Worm (Caenorhabditis elegans) whole organism, dauer: ENCODE results near the gene F14D2.15.

ENCODE experiments used
- unc-62 ChIP-seq: sonication (generic microtip); optimal IDR thresholded peaks from 2 replicates; lab custom pipeline; 2017; ENCODE audit warnings: missing biosample characterization, missing genetic modification reagents, missing genetic modification characterization

Gene F14D2.15

DNA sequence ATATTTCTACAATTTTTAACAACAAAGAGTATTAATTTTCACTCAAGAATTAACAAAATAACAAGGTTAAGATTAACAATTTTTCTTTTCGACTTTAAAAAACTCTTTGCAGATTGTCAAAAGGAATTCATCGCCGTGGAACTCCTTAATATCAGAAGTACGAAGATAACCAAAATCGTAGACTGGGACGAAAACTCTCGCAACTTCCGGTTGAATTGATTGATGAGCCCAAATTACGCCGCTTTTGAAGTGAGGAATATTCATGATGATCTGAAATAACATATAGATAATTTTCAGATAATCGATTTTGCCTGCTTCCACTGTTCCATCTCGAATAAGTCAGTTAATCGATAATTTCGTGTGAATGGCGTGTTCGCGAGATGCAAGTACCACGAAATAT lies at the start of gene F14D2.15:
Gene F14D2.15 (minus strand): TSS at position 101 of the 400 bp plus-strand sequence.
- TF ChIP-seq unc-62 (GFP tag; lab: Kevin White, UChicago) = no peak

- no peak for TF ChIP-seq unc-62 (GFP tag; lab: Kevin White, UChicago)
Measured at ce11 chrII:3387503-3387902, 43.9 kb upstream of the F14D2.15 start, which contains the start of gene T06D4.6. Gene T06D4.6, minus strand, starts transcription at chrII:3387603.

- TF ChIP-seq unc-62 (GFP tag; lab: Kevin White, UChicago) = no peak
Measured at ce11 chrII:3385736-3386135, 42.1 kb upstream of the F14D2.15 start, which contains the start of gene T06D4.2. Gene T06D4.2, minus strand, starts transcription at chrII:3385905.

DNA sequence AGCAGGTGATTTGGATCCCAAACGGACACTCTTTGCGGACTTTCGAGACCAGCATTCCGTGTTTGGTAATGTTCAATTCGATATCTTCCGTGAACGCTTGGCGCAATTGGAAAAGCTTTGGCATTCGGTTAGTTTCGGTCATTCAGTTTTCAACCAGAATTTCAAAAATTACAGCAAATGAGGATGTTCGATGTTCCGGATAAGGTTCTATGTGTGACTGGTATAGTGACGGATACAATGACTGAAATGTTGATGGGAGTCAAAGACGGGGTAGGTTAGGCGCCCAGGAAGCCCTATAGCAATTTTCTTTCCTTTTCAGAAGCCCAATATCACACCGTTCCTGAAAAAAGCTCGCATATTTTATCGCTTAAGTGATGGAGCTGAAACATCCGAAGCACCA lies 39.5 kb upstream of the F14D2.15 start:
- no peak for TF ChIP-seq unc-62 (GFP tag; lab: Kevin White, UChicago)

- TF ChIP-seq unc-62 (GFP tag; lab: Kevin White, UChicago) = no peak
Measured at ce11 chrII:3381510-3381909, 37.9 kb upstream of the F14D2.15 start, which contains the start of gene T06D4.1. Gene T06D4.1, plus strand, starts transcription at chrII:3381830.

DNA sequence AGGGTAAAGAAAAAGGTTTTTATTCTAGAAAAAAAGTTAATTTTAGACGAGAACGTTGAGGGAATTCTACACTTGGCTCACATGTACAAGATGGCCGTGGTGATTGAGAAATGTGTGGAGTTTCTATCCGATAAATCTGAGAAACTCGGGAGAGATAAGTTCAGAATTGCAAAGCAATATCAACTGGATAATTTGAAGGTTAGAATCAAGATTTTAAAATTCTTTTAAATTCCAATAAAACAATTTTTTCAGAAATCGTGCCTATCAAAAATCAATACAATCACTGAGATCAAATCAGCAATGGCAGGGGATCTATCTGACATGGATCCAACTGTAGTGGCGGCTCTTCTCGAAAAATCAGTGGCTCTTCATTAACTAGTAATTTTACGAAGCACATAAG lies 34.7 kb upstream of the F14D2.15 start, which contains the start of gene Y49F6C.2:
Gene Y49F6C.2 (plus strand): TSS at position 301 of the 400 bp plus-strand sequence.
- no peak for TF ChIP-seq unc-62 (GFP tag; lab: Kevin White, UChicago)

ce11 chrII:3376789-3377188 lies 33.2 kb upstream of the F14D2.15 start, which contains the start of gene bath-9:
Gene bath-9, plus strand, starts transcription at chrII:3377089.
- TF ChIP-seq unc-62 (GFP tag; lab: Kevin White, UChicago) = no peak

DNA sequence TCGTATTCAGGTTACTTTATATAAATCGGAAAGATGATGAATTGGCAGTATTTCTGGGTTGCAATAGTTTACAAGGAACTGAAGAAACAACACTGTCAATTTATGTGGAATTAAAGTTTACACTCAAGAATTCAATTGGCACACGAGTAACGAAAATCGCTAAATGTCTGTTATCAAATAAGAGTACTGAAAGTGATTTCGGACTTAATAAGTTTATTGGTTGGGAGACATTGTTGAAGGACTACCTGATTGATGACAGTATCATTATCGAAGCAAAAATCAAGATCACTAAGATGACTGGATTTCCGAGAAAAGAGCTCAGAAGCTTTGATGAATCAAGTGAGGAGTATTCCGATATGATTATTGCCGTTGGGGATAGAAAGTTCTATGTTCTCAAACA lies 31.7 kb upstream of the F14D2.15 start:
- no peak for TF ChIP-seq unc-62 (GFP tag; lab: Kevin White, UChicago)

- TF ChIP-seq unc-62 (GFP tag; lab: Kevin White, UChicago) = no peak
Measured at ce11 chrII:3374779-3375178, 31.2 kb upstream of the F14D2.15 start, which contains the start of gene bath-10. Gene bath-10, plus strand, starts transcription at chrII:3375079.

DNA sequence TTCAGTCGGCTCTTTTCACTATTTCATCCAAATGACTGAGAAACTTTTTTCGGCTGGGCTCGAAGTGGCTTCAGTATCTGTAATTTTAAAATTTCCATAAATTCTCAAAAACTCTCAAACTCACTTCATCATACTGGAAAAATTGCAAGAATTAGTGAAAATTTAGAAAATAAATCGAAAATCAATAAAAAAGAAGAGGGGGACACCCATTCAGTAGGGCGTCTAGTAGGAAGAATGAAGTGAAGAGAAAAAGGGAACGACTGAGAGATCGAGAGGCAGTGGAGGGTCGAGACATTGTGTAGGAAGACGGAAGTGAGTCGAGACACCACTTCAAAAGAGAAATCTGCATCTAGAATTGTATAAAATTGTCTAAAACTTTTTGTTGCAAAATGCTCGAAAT lies 30.3 kb upstream of the F14D2.15 start:
- no peak for TF ChIP-seq unc-62 (GFP tag; lab: Kevin White, UChicago)

DNA sequence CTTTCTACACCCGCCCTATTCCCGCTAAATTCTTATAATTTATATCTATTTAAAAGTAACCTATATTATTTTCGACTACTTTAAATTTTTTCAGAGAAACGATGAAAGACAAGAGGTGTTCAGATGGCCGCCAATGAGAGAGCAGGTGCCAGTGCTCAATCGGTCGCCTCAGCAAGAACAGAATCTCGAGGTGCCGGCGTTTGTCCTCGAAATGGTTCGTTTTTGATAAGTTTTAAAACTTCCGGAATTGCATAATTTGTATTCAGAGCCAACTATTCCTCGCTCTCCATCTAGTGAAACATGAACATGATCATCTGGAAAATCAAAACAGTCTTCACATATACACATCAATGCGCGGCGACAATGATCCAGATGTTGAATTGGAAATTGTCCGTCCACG lies 27.4 kb upstream of the F14D2.15 start, which contains the start of gene bath-23:
Gene bath-23 (plus strand): TSS at position 301 of the 400 bp plus-strand sequence.
- TF ChIP-seq unc-62 (GFP tag; lab: Kevin White, UChicago) = no peak

DNA sequence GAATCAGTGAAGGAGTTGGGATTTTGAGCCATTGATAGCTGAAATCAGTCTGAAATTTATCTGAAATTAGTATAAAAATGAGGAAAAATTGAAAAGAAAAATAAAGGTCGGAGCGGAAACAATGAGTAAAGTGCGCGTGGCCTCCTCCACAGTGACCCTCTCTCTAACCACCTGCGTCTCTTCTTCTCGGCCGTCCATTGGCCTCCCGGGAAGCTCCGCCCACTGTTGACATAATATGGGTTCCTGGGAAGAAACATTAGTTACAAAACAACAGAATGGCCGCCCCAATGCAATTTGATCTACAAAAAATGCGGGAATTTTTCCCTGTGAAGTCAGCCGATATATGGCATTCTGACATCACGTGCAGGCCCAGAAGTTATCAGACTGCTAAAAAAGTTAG lies 26.4 kb upstream of the F14D2.15 start, which contains the start of gene Y49F6C.8:
Gene Y49F6C.8 (minus strand): TSS at position 51 of the 400 bp plus-strand sequence.
- TF ChIP-seq unc-62 (GFP tag; lab: Kevin White, UChicago) = no peak

DNA sequence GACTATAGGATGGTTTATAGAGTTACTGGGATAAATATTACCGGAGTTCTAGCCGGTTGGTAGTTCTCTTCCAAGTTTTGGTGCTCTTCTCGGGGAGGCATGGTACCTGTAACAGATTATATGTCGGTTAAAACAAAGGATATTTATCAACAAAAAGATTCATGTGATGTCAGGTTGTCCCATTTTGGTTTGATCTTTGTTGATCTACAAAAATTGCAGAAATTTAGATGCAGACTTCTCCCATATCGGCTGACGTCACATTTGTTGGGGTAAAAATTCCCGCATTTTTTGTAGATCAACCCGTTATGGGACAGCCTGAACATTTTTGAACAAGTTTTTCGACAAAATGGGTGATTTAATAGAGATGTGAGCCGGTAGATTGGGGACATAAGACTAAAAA lies 24.5 kb upstream of the F14D2.15 start, which contains the start of gene Y49F6C.7:
Gene Y49F6C.7 (minus strand): TSS at position 101 of the 400 bp plus-strand sequence.
- TF ChIP-seq unc-62 (GFP tag; lab: Kevin White, UChicago) = no peak

- no peak for TF ChIP-seq unc-62 (GFP tag; lab: Kevin White, UChicago)
Measured at ce11 chrII:3367100-3367499, 23.5 kb upstream of the F14D2.15 start, which contains the start of gene Y49F6C.6. Gene Y49F6C.6, minus strand, starts transcription at chrII:3367200.

DNA sequence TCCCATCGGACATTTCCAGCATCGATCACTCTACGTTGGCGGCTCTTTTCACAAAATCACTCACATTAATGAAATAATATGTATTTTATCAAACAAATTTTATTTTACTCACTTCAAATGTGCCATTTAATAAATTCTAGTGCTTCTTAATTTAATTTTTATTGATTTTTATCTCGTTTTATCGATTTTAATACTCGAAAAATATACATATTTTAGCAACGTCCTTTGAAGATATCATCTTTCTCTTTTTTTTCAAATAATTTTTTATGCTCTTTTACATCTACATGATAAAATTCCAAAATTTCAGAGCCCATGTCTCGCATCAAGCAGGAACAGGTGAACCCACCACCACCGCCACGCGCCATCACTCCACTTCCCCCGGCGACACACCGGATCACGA lies 15.2 kb upstream of the F14D2.15 start, which contains the start of the genes lido-14 and bath-27:
Gene lido-14 (plus strand): TSS at position 301 of the 400 bp plus-strand sequence.
Gene bath-27 (plus strand): TSS at position 306 of the 400 bp plus-strand sequence.
- no peak for TF ChIP-seq unc-62 (GFP tag; lab: Kevin White, UChicago)

- TF ChIP-seq unc-62 (GFP tag; lab: Kevin White, UChicago) = no peak
Measured at ce11 chrII:3349820-3350291, 6.2 kb upstream of the F14D2.15 start, which contains the start of gene F14D2.8. Gene F14D2.8, minus strand, starts transcription at chrII:3349870.
